Worm (Caenorhabditis elegans) whole organism, late embryonic: ENCODE data around the gene nlp-59.
A peak's percentile ranks its signal among the peaks of the same experiment; 100 is the strongest.

ENCODE experiments used
- K09A11.1 ChIP-seq: sonication (generic microtip); optimal IDR thresholded peaks from 2 replicates; lab custom pipeline; 2017; ENCODE audit warnings: antibody characterized with exemption, mild to moderate bottlenecking, missing genetic modification characterization, missing compliant biosample characterization; ENCODE audit not compliant: insufficient read depth
- ceh-30 ChIP-seq: fragments of 150-350 bp; optimal IDR thresholded peaks from 2 replicates; lab custom pipeline; 2014; ENCODE audit warnings: missing biosample characterization, missing genetic modification characterization
- dve-1 ChIP-seq: sonication (generic microtip); optimal IDR thresholded peaks from 2 replicates; lab custom pipeline; 2017; ENCODE audit warnings: antibody characterized with exemption, mild to moderate bottlenecking, missing genetic modification characterization, missing compliant biosample characterization
- ets-4 ChIP-seq: sonication (generic microtip); optimal IDR thresholded peaks from 2 replicates; lab custom pipeline; 2016; ENCODE audit warnings: missing genetic modification characterization, missing compliant biosample characterization
- fkh-10 ChIP-seq: fragments of 150-350 bp; optimal IDR thresholded peaks from 2 replicates; lab custom pipeline; 2014; ENCODE audit warnings: missing biosample characterization, missing genetic modification reagents, missing genetic modification characterization
- nfya-1 ChIP-seq: sonication (generic microtip); optimal IDR thresholded peaks from 2 replicates; lab custom pipeline; 2017; ENCODE audit warnings: missing genetic modification characterization, mild to moderate bottlenecking, missing compliant biosample characterization, antibody characterized with exemption, moderate library complexity
- pha-2 ChIP-seq: sonication (generic microtip); optimal IDR thresholded peaks from 2 replicates; lab custom pipeline; 2017; ENCODE audit warnings: mild to moderate bottlenecking, missing genetic modification characterization, missing compliant biosample characterization
- tbx-2 ChIP-seq: sonication (generic microtip); optimal IDR thresholded peaks from 2 replicates; lab custom pipeline; 2016; ENCODE audit warnings: missing genetic modification characterization, missing compliant biosample characterization

DNA sequence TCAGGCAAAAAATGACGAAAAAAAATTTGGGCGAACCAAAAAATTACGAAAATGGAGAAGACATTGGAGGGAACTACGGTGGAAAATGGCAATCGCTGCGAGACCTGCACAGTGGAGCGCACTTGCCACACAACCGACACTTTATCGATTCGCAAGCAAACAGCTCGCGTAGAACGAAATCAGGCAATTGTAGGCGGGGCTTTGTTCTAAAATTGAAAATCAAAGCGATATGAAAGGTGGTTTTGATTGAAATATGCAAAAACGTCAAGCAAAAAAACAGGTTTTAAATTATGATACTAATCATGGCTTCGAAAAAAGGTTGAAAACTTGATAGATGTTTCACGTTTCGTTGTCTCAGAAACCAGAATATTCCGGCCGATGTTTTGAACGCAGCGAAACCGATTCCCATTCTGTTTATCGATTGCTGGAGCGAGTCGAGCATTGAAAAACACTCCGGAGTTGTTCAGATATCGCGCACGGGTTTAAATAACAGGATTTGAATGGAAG is 31.0 kb downstream of the nlp-59 start, which contains the start of the genes fib-1 and mut-15:
- TF ChIP-seq K09A11.1 (tag; lab: Kevin White, UChicago) (peak; percentile 41), pha-2 (tag; lab: Kevin White, UChicago) (peak; percentile 51), nfya-1 (peak; percentile 86), fkh-10 (no peak), ceh-30 (no peak), dve-1 (tag; lab: Kevin White, UChicago) (peak; percentile 67), tbx-2 (tag; lab: Kevin White, UChicago) (peak; percentile 98), ets-4 (tag; lab: Kevin White, UChicago) (peak; percentile 92)
